Worm (Caenorhabditis elegans): ENCODE data around the gene nca-2.
A peak's percentile ranks its signal among the peaks of the same experiment; 100 is the strongest.

nca-2 gene

DNA sequence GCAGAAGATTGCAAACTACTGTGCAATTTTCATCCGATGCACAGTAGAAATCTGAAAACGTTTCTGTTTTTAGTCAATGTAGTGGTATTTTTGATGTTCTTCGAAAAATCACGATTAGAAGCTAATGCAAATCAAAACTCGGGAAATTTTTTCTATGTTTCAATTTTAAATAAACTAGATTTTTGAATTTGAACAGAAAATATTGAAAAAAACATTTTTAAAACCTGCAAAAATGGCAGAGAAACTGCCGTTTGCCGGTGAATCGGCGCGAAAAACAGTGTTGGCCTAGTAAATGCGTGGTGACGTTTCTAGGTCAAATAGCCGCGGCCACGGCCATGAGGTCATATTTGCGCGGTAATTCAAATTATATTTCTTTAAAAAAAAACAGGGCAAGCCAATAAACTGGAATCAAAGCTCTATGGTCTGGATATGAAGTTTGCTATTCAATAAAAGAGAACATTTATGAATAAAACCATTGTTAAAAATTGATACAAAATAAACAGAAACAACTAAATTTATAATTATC lies 35.2 kb upstream of the nca-2 start, which contains the start of gene set-2 (continued):
- no peak for TF ChIP-seq tbx-9 (tag; optimal IDR thresholded peaks at IDR 0.05; ENCODE audit: borderline replicate concordance)
- TF ChIP-seq egrh-3 (GFP tag; IDR thresholded peaks at IDR 0.05), result peak; percentile 43; the same call in 1 of the 2 replicates
- no peak for TF ChIP-seq F23B12.7 (tag; optimal IDR thresholded peaks at IDR 0.05; ENCODE audit: insufficient read depth)
- peak; percentile 76 for TF ChIP-seq nfyb-1 (GFP tag; IDR thresholded peaks at IDR 0.05)
- no peak for TF ChIP-seq die-1 (tag; optimal IDR thresholded peaks at IDR 0.05)
- peak in 1 of 2 experiments; percentile 32 for TF ChIP-seq let-607 (tag; optimal IDR thresholded peaks at IDR 0.05)
- peak; percentile 58 for TF ChIP-seq xnd-1 (tag; optimal IDR thresholded peaks at IDR 0.05)
- no peak for TF ChIP-seq mes-4 (tag; optimal IDR thresholded peaks at IDR 0.05)
- no peak for TF ChIP-seq sdz-38 (tag; optimal IDR thresholded peaks at IDR 0.05)
- TF ChIP-seq F52B5.7 (tag; optimal IDR thresholded peaks at IDR 0.05), result no peak
- peak; percentile 81 for TF ChIP-seq rcor-1 (GFP tag; IDR thresholded peaks at IDR 0.05)
- TF ChIP-seq F33H1.4 (GFP tag; IDR thresholded peaks at IDR 0.05), result peak; percentile 76
- no peak for TF ChIP-seq T26A5.8 (tag; optimal IDR thresholded peaks at IDR 0.05)
- TF ChIP-seq dox-1 (GFP tag; IDR thresholded peaks at IDR 0.05), result peak; percentile 90
- no peak for TF ChIP-seq ztf-26 (tag; optimal IDR thresholded peaks at IDR 0.05)
- TF ChIP-seq lin-54 (GFP tag; optimal IDR thresholded peaks at IDR 0.05), result peak; percentile 97
- TF ChIP-seq pha-4 (tag; optimal IDR thresholded peaks at IDR 0.05), result no peak
- no peak for TF ChIP-seq Y79H2A.3 (GFP tag; conservative IDR thresholded peaks at IDR 0.05)
- TF ChIP-seq ceh-27 (GFP tag; optimal IDR thresholded peaks at IDR 0.05), result peak; percentile 88
- TF ChIP-seq nhr-90 (tag; optimal IDR thresholded peaks at IDR 0.05), result no peak
- peak; percentile 89 for TF ChIP-seq madf-3 (GFP tag; IDR thresholded peaks at IDR 0.05)
- no peak for TF ChIP-seq lsy-27 (tag; optimal IDR thresholded peaks at IDR 0.05; ENCODE audit: borderline replicate concordance, insufficient read depth)
- peak; percentile 30 for TF ChIP-seq nhr-80 (tag; optimal IDR thresholded peaks at IDR 0.05)
- peak; percentile 93 for TF ChIP-seq ZK185.1 (tag; optimal IDR thresholded peaks at IDR 0.05; ENCODE audit: poor library complexity, severe bottlenecking)
- TF ChIP-seq lin-40 (tag; optimal IDR thresholded peaks at IDR 0.05), result peak; percentile 28
- peak; percentile 55 for TF ChIP-seq madf-10 (tag; optimal IDR thresholded peaks at IDR 0.05)
- TF ChIP-seq K11D2.4 (GFP tag; IDR thresholded peaks at IDR 0.05), result peak; percentile 58; the same call in 1 of the 2 replicates
- no peak for TF ChIP-seq mxl-1 (tag; optimal IDR thresholded peaks at IDR 0.05)
- peak; percentile 75 for TF ChIP-seq lsl-1 (GFP tag; optimal IDR thresholded peaks at IDR 0.05)
- peak; percentile 77 for TF ChIP-seq madf-8 (GFP tag; conservative IDR thresholded peaks at IDR 0.05)
- no peak for TF ChIP-seq B0261.1 (tag; optimal IDR thresholded peaks at IDR 0.05)

DNA sequence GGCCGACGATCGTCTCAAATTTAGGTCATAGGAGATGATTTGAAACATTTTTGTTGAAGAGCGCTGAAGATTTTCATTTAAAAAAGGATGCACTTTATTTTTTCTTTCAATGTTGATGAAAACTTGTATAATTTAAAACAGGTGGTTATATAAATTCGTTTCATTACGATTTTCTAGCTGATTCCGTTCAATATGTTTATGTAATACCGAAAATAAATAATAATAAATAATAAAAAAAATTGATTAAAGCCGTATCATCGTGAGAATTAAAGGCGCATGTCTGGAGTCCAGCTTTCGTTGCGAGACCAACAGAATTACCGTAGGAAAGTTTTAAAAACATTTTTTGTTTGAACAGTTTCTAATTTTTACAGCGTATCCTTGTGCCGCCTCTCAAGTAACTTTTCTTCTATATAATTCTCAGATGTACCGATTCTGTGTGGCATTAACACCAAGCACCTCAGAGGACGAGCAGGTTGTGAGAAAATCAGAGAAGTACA lies 33.1 kb upstream of the nca-2 start, which contains the start of the genes C26E6.12 and eri-9:
C26E6.12 (minus strand) TSS at position 51 of the 497 bp plus-strand sequence.
eri-9 (plus strand) TSS at position 248 of the 497 bp plus-strand sequence.
- TF ChIP-seq cebp-1 (GFP tag; IDR thresholded peaks at IDR 0.05) (no peak), cebp-1 (tag; optimal IDR thresholded peaks at IDR 0.05) (no peak), F33H1.4 (GFP tag; IDR thresholded peaks at IDR 0.05) (peak; percentile 56; the same call in 1 of the 2 replicates), lsl-1 (GFP tag; optimal IDR thresholded peaks at IDR 0.05) (peak; percentile 66), lin-40 (tag; optimal IDR thresholded peaks at IDR 0.05) (no peak)

DNA sequence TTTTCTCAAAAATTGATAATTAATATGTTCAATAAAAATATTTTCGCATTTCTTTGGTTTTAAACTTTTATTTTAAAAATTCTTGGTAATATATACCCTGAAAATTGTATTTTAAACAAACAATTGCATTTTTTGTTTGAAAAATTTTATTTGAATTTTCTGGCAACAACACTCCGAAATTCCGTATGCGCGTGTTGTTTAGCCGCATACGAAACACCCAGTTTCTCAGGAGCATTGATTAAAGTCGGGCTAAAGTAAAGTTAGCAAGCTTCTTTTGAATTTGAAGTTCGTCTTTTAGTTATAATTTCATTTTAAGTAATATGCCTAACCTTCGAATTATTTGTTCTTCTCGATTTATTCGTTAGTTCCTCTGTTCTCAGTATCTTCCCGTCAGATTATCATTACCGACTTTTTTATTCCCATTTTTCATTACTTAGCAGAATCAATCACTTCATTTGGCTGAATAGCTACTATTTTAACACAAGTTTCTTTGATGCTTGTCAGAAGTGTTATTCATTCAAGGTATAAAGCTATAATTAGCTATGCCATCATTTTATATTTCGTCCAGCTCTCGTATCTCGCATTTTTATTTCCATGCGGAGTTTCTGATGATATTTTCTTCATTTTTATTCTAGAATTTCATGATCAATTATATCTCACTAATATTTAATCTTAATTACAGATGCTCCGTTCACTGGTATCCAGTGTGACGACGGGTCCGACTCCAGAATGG lies 30.3 kb upstream of the nca-2 start, which contains the start of gene mrps-18C:
mrps-18C (plus strand) TSS at position 683 of the 733 bp plus-strand sequence.
- TF ChIP-seq madf-10 (tag; optimal IDR thresholded peaks at IDR 0.05), result no peak
- TF ChIP-seq Y53F4B.3 (GFP tag; IDR thresholded peaks at IDR 0.05), result no peak
- no peak for TF ChIP-seq xnd-1 (tag; optimal IDR thresholded peaks at IDR 0.05)
- TF ChIP-seq F57A8.1 (GFP tag; optimal IDR thresholded peaks at IDR 0.05), result no peak
- TF ChIP-seq atf-7 (tag; optimal IDR thresholded peaks at IDR 0.05), result no peak
- TF ChIP-seq efl-1 (GFP tag; optimal IDR thresholded peaks at IDR 0.05), result peak; percentile 4
- TF ChIP-seq lin-54 (GFP tag; optimal IDR thresholded peaks at IDR 0.05), result no peak
- TF ChIP-seq attf-3 (GFP tag; conservative IDR thresholded peaks at IDR 0.05), result peak; percentile 92
- no peak for TF ChIP-seq B0019.2 (GFP tag; conservative IDR thresholded peaks at IDR 0.05)
- TF ChIP-seq him-1 (tag; optimal IDR thresholded peaks at IDR 0.05), result no peak
- TF ChIP-seq zim-3 (tag; optimal IDR thresholded peaks at IDR 0.05), result no peak
- TF ChIP-seq hlh-26 (GFP tag; conservative IDR thresholded peaks at IDR 0.05), result no peak
- TF ChIP-seq gei-17 (GFP tag; optimal IDR thresholded peaks at IDR 0.05), result no peak
- no peak for TF ChIP-seq madf-8 (GFP tag; conservative IDR thresholded peaks at IDR 0.05)
- no peak for TF ChIP-seq mxl-1 (tag; optimal IDR thresholded peaks at IDR 0.05)
- TF ChIP-seq C06A6.2 (GFP tag; conservative IDR thresholded peaks at IDR 0.05), result no peak
